Worm (Caenorhabditis elegans) whole organism, L1 larva: ENCODE results near the gene C33H5.13.

Source experiments
- C04F5.9 ChIP-seq: sonication (generic microtip); optimal IDR thresholded peaks from 2 replicates; lab custom pipeline; 2016; ENCODE audit warnings: missing genetic modification characterization, missing compliant biosample characterization
- C34B4.2 ChIP-seq: sonication (generic microtip); optimal IDR thresholded peaks from 2 replicates; lab custom pipeline; 2017; ENCODE audit warnings: mild to moderate bottlenecking, missing genetic modification characterization, missing compliant biosample characterization
- Y116A8C.19 ChIP-seq: sonication (generic microtip); optimal IDR thresholded peaks from 2 replicates; lab custom pipeline; 2016; ENCODE audit warnings: missing compliant biosample characterization, missing genetic modification characterization, borderline replicate concordance
- aha-1 ChIP-seq: fragments of 150-350 bp; optimal IDR thresholded peaks from 2 replicates; lab custom pipeline; 2014; ENCODE audit warnings: missing biosample characterization, missing genetic modification characterization
- alr-1 ChIP-seq: fragments of 200-800 bp; sonication (Bioruptor generic); optimal IDR thresholded peaks from 2 replicates; lab custom pipeline; 2018; ENCODE audit warnings: borderline replicate concordance, mild to moderate bottlenecking, missing genetic modification characterization, missing compliant biosample characterization
- ama-1 ChIP-seq: fragments of 150-350 bp; optimal IDR thresholded peaks from 2 replicates; lab custom pipeline; 2014
- ceh-63 ChIP-seq: fragments of 200-800 bp; sonication (Bioruptor generic); optimal IDR thresholded peaks from 2 replicates; lab custom pipeline; 2018; ENCODE audit warnings: mild to moderate bottlenecking, missing genetic modification characterization, missing compliant biosample characterization
- ceh-8 ChIP-seq: fragments of 200-800 bp; sonication (Bioruptor generic); optimal IDR thresholded peaks from 2 replicates; lab custom pipeline; 2018; ENCODE audit warnings: mild to moderate bottlenecking, missing genetic modification characterization, moderate library complexity, missing compliant biosample characterization
- ceh-88 ChIP-seq: fragments of 200-800 bp; sonication (Bioruptor generic); IDR thresholded peaks from 2 replicates; pipeline ENCODE4 v1.3.6; 2022; ENCODE audit warnings: missing genetic modification characterization, missing compliant biosample characterization
- ceh-90 ChIP-seq: sonication (generic microtip); optimal IDR thresholded peaks from 2 replicates; lab custom pipeline; 2016; ENCODE audit warnings: missing genetic modification characterization, missing compliant biosample characterization
- dsc-1 ChIP-seq: sonication (generic microtip); optimal IDR thresholded peaks from 2 replicates; lab custom pipeline; 2016; ENCODE audit warnings: mild to moderate bottlenecking, missing genetic modification characterization, missing compliant biosample characterization
- egl-13 ChIP-seq: sonication (generic microtip); optimal IDR thresholded peaks from 2 replicates; lab custom pipeline; 2016; ENCODE audit warnings: missing genotype, missing genetic modification reagents, missing genetic modification characterization, missing compliant biosample characterization
- egl-27 ChIP-seq, 2 experiments: fragments of 150-350 bp in 1 of 2; sonication (generic microtip); optimal IDR thresholded peaks; 3 replicates each; lab custom pipeline; 2017 to 2018; ENCODE audit warnings: missing biosample characterization in 2 of 2, missing genetic modification characterization in 2 of 2, missing genetic modification reagents in 2 of 2
- elt-2 ChIP-seq: sonication (generic microtip); optimal IDR thresholded peaks from 2 replicates; lab custom pipeline; 2016; ENCODE audit warnings: missing genetic modification characterization, mild to moderate bottlenecking, inconsistent platforms, missing compliant biosample characterization, missing genetic modification reagents
- elt-3 ChIP-seq, 6 experiments: fragments of 150-350 bp in 1 of 6; sonication (generic microtip); optimal IDR thresholded peaks; 2 replicates each; lab custom pipeline; 2017 to 2018; ENCODE audit warnings: missing biosample characterization in 6 of 6, missing genetic modification characterization in 6 of 6, inconsistent platforms in 1 of 6
- ets-5 ChIP-seq: fragments of 200-800 bp; sonication (Bioruptor generic); IDR thresholded peaks from 2 replicates; pipeline ENCODE4 v1.3.6; 2022; ENCODE audit warnings: missing genetic modification characterization, missing compliant biosample characterization
- fkh-10 ChIP-seq: sonication (generic microtip); optimal IDR thresholded peaks from 2 replicates; lab custom pipeline; 2017; ENCODE audit warnings: missing biosample characterization, missing genetic modification reagents, missing genetic modification characterization
- fkh-8 ChIP-seq: sonication (generic microtip); optimal IDR thresholded peaks from 2 replicates; lab custom pipeline; 2016; ENCODE audit warnings: mild to moderate bottlenecking, missing genetic modification characterization, missing compliant biosample characterization
- grh-1 ChIP-seq: fragments of 200-800 bp; sonication (Bioruptor generic); IDR thresholded peaks from 2 replicates; pipeline ENCODE4 v1.3.6; 2022; ENCODE audit warnings: missing genetic modification reagents, missing genetic modification characterization, missing compliant biosample characterization
- hlh-4 ChIP-seq: sonication (generic microtip); optimal IDR thresholded peaks from 2 replicates; lab custom pipeline; 2016; ENCODE audit warnings: mild to moderate bottlenecking, missing genetic modification characterization, missing compliant biosample characterization
- jun-1 ChIP-seq: fragments of 150-350 bp; optimal IDR thresholded peaks from 2 replicates; lab custom pipeline; 2014; ENCODE audit warnings: missing biosample characterization, missing genetic modification reagents, missing genetic modification characterization
- lin-13 ChIP-seq: fragments of 150-350 bp; optimal IDR thresholded peaks from 2 replicates; lab custom pipeline; 2014; ENCODE audit warnings: missing biosample characterization, missing genetic modification reagents, missing genetic modification characterization
- lin-14 ChIP-seq: fragments of 200-800 bp; sonication (Bioruptor generic); optimal IDR thresholded peaks from 2 replicates; lab custom pipeline; 2018; ENCODE audit warnings: mild to moderate bottlenecking, missing genetic modification characterization, moderate library complexity, missing compliant biosample characterization
- lin-15B ChIP-seq: fragments of 150-350 bp; sonication (generic microtip); optimal IDR thresholded peaks from 3 replicates; lab custom pipeline; 2014; ENCODE audit warnings: missing biosample characterization, missing genetic modification characterization
- lin-35 ChIP-seq, 2 experiments: fragments of 150-350 bp; optimal IDR thresholded peaks; 2 replicates each; lab custom pipeline; 2014; ENCODE audit warnings: missing biosample characterization in 2 of 2, missing genetic modification characterization in 2 of 2, missing genetic modification reagents in 2 of 2
- mab-9 ChIP-seq: fragments of 200-800 bp; sonication (Bioruptor generic); IDR thresholded peaks from 2 replicates; pipeline ENCODE4 v1.3.6; 2022; ENCODE audit warnings: missing genetic modification reagents, missing genetic modification characterization, missing compliant biosample characterization
- nhr-12 ChIP-seq: sonication (generic microtip); optimal IDR thresholded peaks from 2 replicates; lab custom pipeline; 2017; ENCODE audit warnings: missing biosample characterization, missing genetic modification characterization
- nhr-20 ChIP-seq: sonication (generic microtip); optimal IDR thresholded peaks from 2 replicates; lab custom pipeline; 2016; ENCODE audit warnings: mild to moderate bottlenecking, missing genetic modification characterization, missing compliant biosample characterization
- nhr-237 ChIP-seq: fragments of 150-350 bp; optimal IDR thresholded peaks from 2 replicates; lab custom pipeline; 2014; ENCODE audit warnings: missing biosample characterization, missing genetic modification characterization
- nhr-28 ChIP-seq: fragments of 150-350 bp; optimal IDR thresholded peaks from 2 replicates; lab custom pipeline; 2014; ENCODE audit warnings: missing biosample characterization, missing genetic modification characterization
- nhr-47 ChIP-seq: sonication (generic microtip); optimal IDR thresholded peaks from 2 replicates; lab custom pipeline; 2016; ENCODE audit warnings: mild to moderate bottlenecking, missing genetic modification characterization, moderate library complexity, missing compliant biosample characterization
- nhr-71 ChIP-seq: sonication (generic microtip); optimal IDR thresholded peaks from 2 replicates; lab custom pipeline; 2016; ENCODE audit warnings: mild to moderate bottlenecking, missing genetic modification characterization, moderate library complexity, missing compliant biosample characterization
- nhr-77 ChIP-seq: fragments of 150-350 bp; optimal IDR thresholded peaks from 2 replicates; lab custom pipeline; 2014; ENCODE audit warnings: missing biosample characterization, missing genetic modification characterization
- nhr-84 ChIP-seq: sonication (generic microtip); optimal IDR thresholded peaks from 2 replicates; lab custom pipeline; 2017; ENCODE audit warnings: missing biosample characterization, missing genetic modification characterization
- nhr-85 ChIP-seq: sonication (generic microtip); peaks from one replicate; lab custom pipeline; 2016; ENCODE audit warnings: missing genetic modification characterization, inconsistent platforms, missing compliant biosample characterization
- nhr-90 ChIP-seq: sonication (generic microtip); optimal IDR thresholded peaks from 2 replicates; lab custom pipeline; 2016; ENCODE audit warnings: mild to moderate bottlenecking, missing genetic modification characterization, missing compliant biosample characterization; ENCODE audit not compliant: poor library complexity
- pag-3 ChIP-seq: sonication (generic microtip); optimal IDR thresholded peaks from 2 replicates; lab custom pipeline; 2017; ENCODE audit warnings: missing genetic modification characterization, mild to moderate bottlenecking, missing compliant biosample characterization, antibody characterized with exemption, borderline replicate concordance; ENCODE audit not compliant: insufficient read depth
- pax-3 ChIP-seq: fragments of 200-800 bp; sonication (Bioruptor generic); optimal IDR thresholded peaks from 2 replicates; lab custom pipeline; 2018; ENCODE audit warnings: mild to moderate bottlenecking, missing genetic modification characterization, moderate library complexity, missing compliant biosample characterization
- pqm-1 ChIP-seq: sonication (generic microtip); optimal IDR thresholded peaks from 3 replicates; lab custom pipeline; 2017; ENCODE audit warnings: missing biosample characterization, missing genetic modification characterization
- snu-23 ChIP-seq: sonication (generic microtip); optimal IDR thresholded peaks from 2 replicates; lab custom pipeline; 2016; ENCODE audit warnings: missing genetic modification characterization, missing compliant biosample characterization
- sox-4 ChIP-seq: sonication (generic microtip); optimal IDR thresholded peaks from 2 replicates; lab custom pipeline; 2016; ENCODE audit warnings: missing genetic modification characterization, missing compliant biosample characterization
- sptf-1 ChIP-seq: fragments of 150-350 bp; optimal IDR thresholded peaks from 2 replicates; lab custom pipeline; 2014; ENCODE audit warnings: missing biosample characterization, missing genetic modification characterization
- tbx-2 ChIP-seq: sonication (generic microtip); optimal IDR thresholded peaks from 2 replicates; lab custom pipeline; 2016; ENCODE audit warnings: missing genetic modification characterization, missing compliant biosample characterization
- tlp-1 ChIP-seq: fragments of 150-350 bp; optimal IDR thresholded peaks from 2 replicates; lab custom pipeline; 2014; ENCODE audit warnings: missing biosample characterization, missing genetic modification characterization
- unc-130 ChIP-seq: fragments of 150-350 bp; optimal IDR thresholded peaks from 2 replicates; lab custom pipeline; 2017; ENCODE audit warnings: missing biosample characterization, missing genetic modification characterization, inconsistent platforms
- unc-86 ChIP-seq: sonication (generic microtip); optimal IDR thresholded peaks from 2 replicates; lab custom pipeline; 2016; ENCODE audit warnings: missing genetic modification characterization, missing compliant biosample characterization
- unc-98 ChIP-seq: fragments of 200-800 bp; sonication (Bioruptor generic); IDR thresholded peaks from 2 replicates; pipeline ENCODE4 v1.3.6; 2022; ENCODE audit warnings: missing genetic modification characterization, missing compliant biosample characterization
- vab-15 ChIP-seq: sonication (generic microtip); optimal IDR thresholded peaks from 2 replicates; lab custom pipeline; 2017; ENCODE audit warnings: missing genotype, mild to moderate bottlenecking, missing genetic modification characterization, missing compliant biosample characterization
- ztf-11 ChIP-seq, 2 experiments: sonication (generic microtip); optimal IDR thresholded peaks; 2 replicates each; lab custom pipeline; 2016 to 2017; ENCODE audit warnings: missing genetic modification characterization in 2 of 2, missing biosample characterization in 1 of 2, missing compliant biosample characterization in 1 of 2
- ztf-4 ChIP-seq: fragments of 150-350 bp; optimal IDR thresholded peaks from 2 replicates; lab custom pipeline; 2014; ENCODE audit warnings: missing biosample characterization, missing genetic modification characterization

C33H5.13 gene

ce11 chrIV:7822524-7822923 is 30.5 kb upstream of the C33H5.13 start, which contains the start of gene T14A8.2:
T14A8.2 (minus strand) TSS chrIV:7822624.
- TF ChIP-seq ceh-90 (tag; lab: Kevin White, UChicago) (no peak), ama-1 (lab: Kevin White, UChicago) (no peak), snu-23 (GFP tag; lab: Kevin White, UChicago) (no peak), ceh-63 (GFP tag; lab: Kevin White, UChicago) (no peak), hlh-4 (tag; lab: Kevin White, UChicago) (no peak), alr-1 (no peak), unc-98 (GFP tag; lab: Robert Waterston, UW) (no peak), ztf-11 (tag; optimal IDR thresholded peaks at IDR 0.05; lab: Kevin White, UChicago) (no peak), sptf-1 (tag; lab: Kevin White, UChicago) (no peak), grh-1 (GFP tag; lab: Robert Waterston, UW) (no peak), egl-27 (tag; optimal IDR thresholded peaks at IDR 0.05; lab: Kevin White, UChicago) (no peak), tlp-1 (no peak), aha-1 (tag; lab: Kevin White, UChicago) (no peak), dsc-1 (tag; lab: Kevin White, UChicago) (no peak), sox-4 (tag; lab: Kevin White, UChicago) (no peak)
- TF ChIP-seq, all 84 proteins: peak for 0

- peak; percentile 16 for TF ChIP-seq ceh-90 (tag; lab: Kevin White, UChicago)
- TF ChIP-seq nhr-90 (tag; lab: Kevin White, UChicago): no peak
- no peak for TF ChIP-seq lin-13
- no peak for TF ChIP-seq nhr-84 (tag; lab: Kevin White, UChicago)
- no peak for TF ChIP-seq sptf-1 (tag; lab: Kevin White, UChicago)
- no peak for TF ChIP-seq C04F5.9 (tag; lab: Kevin White, UChicago)
- no peak for TF ChIP-seq sox-4 (tag; lab: Kevin White, UChicago)
- TF ChIP-seq nhr-71 (tag; lab: Kevin White, UChicago): peak; percentile 87
- peak; percentile 49 for TF ChIP-seq nhr-85 (tag; lab: Kevin White, UChicago)
- no peak for TF ChIP-seq Y116A8C.19
- TF ChIP-seq mab-9: no peak
- no peak for TF ChIP-seq lin-15B (tag; lab: Kevin White, UChicago)
- TF ChIP-seq fkh-8 (tag; lab: Kevin White, UChicago): peak; percentile 84
- no peak for TF ChIP-seq hlh-4 (tag; lab: Kevin White, UChicago)
- no peak for TF ChIP-seq ceh-8 (GFP tag; lab: Kevin White, UChicago)
- peak; percentile 71 for TF ChIP-seq egl-13 (tag; lab: Kevin White, UChicago)
- no peak for TF ChIP-seq ceh-63 (GFP tag; lab: Kevin White, UChicago)
- no peak for TF ChIP-seq ztf-11 (tag; optimal IDR thresholded peaks at IDR 0.05; lab: Kevin White, UChicago)
- TF ChIP-seq jun-1 (tag; lab: Kevin White, UChicago): peak; percentile 54
- no peak for TF ChIP-seq pag-3 (tag; lab: Kevin White, UChicago)
- TF ChIP-seq lin-35 (GFP tag; optimal IDR thresholded peaks at IDR 0.05; lab: Kevin White, UChicago): peak in 1 of 2 experiments; percentile 65
- TF ChIP-seq elt-3 (tag; optimal IDR thresholded peaks at IDR 0.05; lab: Kevin White, UChicago): no peak
- TF ChIP-seq unc-86 (tag; lab: Kevin White, UChicago): peak; percentile 76
- TF ChIP-seq nhr-47: peak; percentile 72
- no peak for TF ChIP-seq ets-5 (GFP tag; lab: Robert Waterston, UW)
- TF ChIP-seq nhr-28 (tag; lab: Kevin White, UChicago): no peak
- TF ChIP-seq elt-2 (tag; lab: Kevin White, UChicago): no peak
- TF ChIP-seq nhr-77 (tag; lab: Kevin White, UChicago): peak; percentile 30
- TF ChIP-seq grh-1 (GFP tag; lab: Robert Waterston, UW): no peak
- peak; percentile 72 for TF ChIP-seq tbx-2 (tag; lab: Kevin White, UChicago)
- no peak for TF ChIP-seq ztf-4 (tag; lab: Kevin White, UChicago)
- no peak for TF ChIP-seq pqm-1 (tag; lab: Kevin White, UChicago)
- TF ChIP-seq vab-15: no peak
- no peak for TF ChIP-seq nhr-12 (tag; lab: Kevin White, UChicago)
- TF ChIP-seq lin-14: peak; percentile 95
- TF ChIP-seq ama-1 (lab: Kevin White, UChicago): no peak
- no peak for TF ChIP-seq C34B4.2 (tag; lab: Kevin White, UChicago)
- TF ChIP-seq fkh-10 (GFP tag; lab: Kevin White, UChicago): peak; percentile 47
- no peak for TF ChIP-seq unc-130 (tag; lab: Kevin White, UChicago)
- peak; percentile 42 for TF ChIP-seq pax-3 (tag; lab: Kevin White, UChicago)
- peak; percentile 50 for TF ChIP-seq nhr-20 (tag; lab: Kevin White, UChicago)
- TF ChIP-seq nhr-237 (tag; lab: Kevin White, UChicago): no peak
- no peak for TF ChIP-seq ceh-88 (GFP tag; lab: Robert Waterston, UW)
Measured at ce11 chrIV:7817852-7818251, 25.8 kb upstream of the C33H5.13 start, which contains the start of gene ric-3. ric-3 (plus strand) TSS chrIV:7818251.
